Worm (Caenorhabditis elegans): ENCODE measurements around the gene Y64G10A.1.

ce11 chrIV:14215777-14216176, 23.1 kb downstream of the Y64G10A.1 start:
- TF ChIP-seq aha-1 (tag) (no peak), dve-1 (tag; optimal IDR thresholded peaks at IDR 0.05; ENCODE audit: insufficient read depth) (no peak), saeg-2 (GFP tag; IDR thresholded peaks at IDR 0.05) (no peak), F49E8.2 (tag; optimal IDR thresholded peaks at IDR 0.05; ENCODE audit: borderline replicate concordance) (no peak), nhr-28 (tag; optimal IDR thresholded peaks at IDR 0.05) (no peak), Y105C5A.15 (GFP tag; IDR thresholded peaks at IDR 0.05) (no peak), nhr-76 (tag; optimal IDR thresholded peaks at IDR 0.05) (no peak), ZK337.2 (GFP tag; IDR thresholded peaks at IDR 0.05) (no peak), ceh-82 (tag; optimal IDR thresholded peaks at IDR 0.05) (no peak)
